Fruit fly (Drosophila melanogaster) whole organism, embryonic: ENCODE data around the gene Set2.

Source experiments
- Atf-2 ChIP-seq: fragments of 200-800 bp; sonication (Bioruptor generic); optimal IDR thresholded peaks from 2 replicates; lab custom pipeline; 2016; ENCODE audit warnings: missing biosample characterization, missing genetic modification characterization
- CG10147 ChIP-seq: fragments of 200-800 bp; sonication (Bioruptor generic); optimal IDR thresholded peaks from 2 replicates; lab custom pipeline; 2019; ENCODE audit warnings: missing biosample characterization, mild to moderate bottlenecking, missing genetic modification characterization, moderate library complexity
- CG10654 ChIP-seq: fragments of 200-800 bp; sonication (Bioruptor generic); optimal IDR thresholded peaks from 2 replicates; lab custom pipeline; 2016; ENCODE audit warnings: missing biosample characterization, missing genetic modification characterization
- CG10979 ChIP-seq: fragments of 200-800 bp; sonication (Bioruptor generic); optimal IDR thresholded peaks from 2 replicates; lab custom pipeline; 2018; ENCODE audit warnings: missing biosample characterization, mild to moderate bottlenecking, missing genetic modification characterization, moderate library complexity
- CG11504 ChIP-seq: fragments of 200-800 bp; sonication (Bioruptor generic); optimal IDR thresholded peaks from 3 replicates; lab custom pipeline; 2019; ENCODE audit warnings: missing biosample characterization, mild to moderate bottlenecking, missing genetic modification characterization, moderate library complexity
- CG11560 ChIP-seq: fragments of 200-800 bp; sonication (Bioruptor generic); IDR thresholded peaks from 3 replicates; pipeline ENCODE4 v1.3.6; 2022; ENCODE audit warnings: missing biosample characterization, missing genetic modification characterization
- CG11695 ChIP-seq: fragments of 200-800 bp; sonication (Bioruptor generic); IDR thresholded peaks from 3 replicates; pipeline ENCODE4 v1.3.6; 2022; ENCODE audit warnings: missing biosample characterization, missing genetic modification characterization
- CG12104 ChIP-seq: fragments of 200-800 bp; sonication (Bioruptor generic); optimal IDR thresholded peaks from 3 replicates; lab custom pipeline; 2016; ENCODE audit warnings: missing biosample characterization, missing genetic modification characterization
- CG12659 ChIP-seq: fragments of 200-800 bp; sonication (Bioruptor generic); optimal IDR thresholded peaks from 3 replicates; lab custom pipeline; 2017; ENCODE audit warnings: mild to moderate bottlenecking, missing biosample characterization, missing genetic modification reagents, missing genetic modification characterization
- CG12769 ChIP-seq: fragments of 200-800 bp; sonication (Bioruptor generic); optimal IDR thresholded peaks from 2 replicates; lab custom pipeline; 2019; ENCODE audit warnings: missing biosample characterization, mild to moderate bottlenecking, missing genetic modification characterization, moderate library complexity
- CG14014 ChIP-seq: fragments of 200-800 bp; sonication (Bioruptor generic); IDR thresholded peaks from 2 replicates; pipeline ENCODE4 v1.3.6; 2022; ENCODE audit warnings: missing biosample characterization, missing genetic modification characterization
- CG1529 ChIP-seq: fragments of 200-800 bp; sonication (Bioruptor generic); optimal IDR thresholded peaks from 3 replicates; lab custom pipeline; 2018; ENCODE audit warnings: missing biosample characterization, missing genetic modification characterization
- CG18764 ChIP-seq: fragments of 200-800 bp; sonication (Bioruptor generic); optimal IDR thresholded peaks from 3 replicates; lab custom pipeline; 2016; ENCODE audit warnings: missing biosample characterization, missing genetic modification characterization
- CG2678 ChIP-seq: fragments of 200-800 bp; sonication (Bioruptor generic); optimal IDR thresholded peaks from 3 replicates; lab custom pipeline; 2019; ENCODE audit warnings: missing biosample characterization, mild to moderate bottlenecking, missing genetic modification characterization, moderate library complexity
- CG30020 ChIP-seq: fragments of 200-800 bp; optimal IDR thresholded peaks from 2 replicates; lab custom pipeline; 2019; ENCODE audit warnings: missing biosample characterization, mild to moderate bottlenecking, missing genetic modification characterization, moderate library complexity
- CG30431 ChIP-seq: fragments of 200-800 bp; sonication (Bioruptor generic); optimal IDR thresholded peaks from 2 replicates; lab custom pipeline; 2017; ENCODE audit warnings: missing biosample characterization, missing genetic modification characterization
- CG43689 ChIP-seq: fragments of 200-800 bp; sonication (Bioruptor generic); IDR thresholded peaks from 2 replicates; pipeline ENCODE4 v1.3.6; 2022; ENCODE audit warnings: missing biosample characterization, missing genetic modification characterization
- CG4820 ChIP-seq: fragments of 200-800 bp; sonication (Bioruptor generic); optimal IDR thresholded peaks from 3 replicates; lab custom pipeline; 2016; ENCODE audit warnings: missing biosample characterization, missing genetic modification characterization
- CG7372 ChIP-seq: fragments of 200-800 bp; sonication (Bioruptor generic); IDR thresholded peaks from 2 replicates; pipeline ENCODE4 v1.3.6; 2022; ENCODE audit warnings: missing biosample characterization, missing genetic modification characterization
- CG7963 ChIP-seq: fragments of 200-800 bp; sonication (Bioruptor generic); IDR thresholded peaks from 3 replicates; pipeline ENCODE4 v1.3.6; 2022; ENCODE audit warnings: missing biosample characterization, missing genetic modification characterization; ENCODE audit not compliant: partially characterized antibody
- Dbx ChIP-seq: fragments of 200-800 bp; sonication (Bioruptor generic); IDR thresholded peaks from 3 replicates; pipeline ENCODE4 v1.3.6; 2022; ENCODE audit warnings: missing biosample characterization, missing genetic modification characterization
- Dek ChIP-seq: fragments of 200-800 bp; sonication (Bioruptor generic); optimal IDR thresholded peaks from 3 replicates; lab custom pipeline; 2019; ENCODE audit warnings: missing biosample characterization, mild to moderate bottlenecking, missing genetic modification characterization, moderate library complexity
- Doc2 ChIP-seq: fragments of 200-800 bp; sonication (Bioruptor generic); IDR thresholded peaks from 2 replicates; pipeline ENCODE4 v1.3.6; 2022; ENCODE audit warnings: missing biosample characterization, missing genetic modification characterization
- Ets97D ChIP-seq: fragments of 200-800 bp; sonication (Bioruptor generic); optimal IDR thresholded peaks from 3 replicates; lab custom pipeline; 2016; ENCODE audit warnings: missing biosample characterization, missing genetic modification characterization
- Hsf ChIP-seq: fragments of 200-800 bp; sonication (Bioruptor generic); optimal IDR thresholded peaks from 3 replicates; lab custom pipeline; 2016; ENCODE audit warnings: missing biosample characterization, missing genetic modification characterization
- MBD-R2 ChIP-seq: fragments of 200-800 bp; sonication (Bioruptor generic); IDR thresholded peaks from 2 replicates; pipeline ENCODE4 v1.3.6; 2022; ENCODE audit warnings: missing biosample characterization, missing genetic modification characterization
- Max ChIP-seq: fragments of 200-800 bp; sonication (Bioruptor generic); optimal IDR thresholded peaks from 2 replicates; lab custom pipeline; 2016; ENCODE audit warnings: missing biosample characterization, mild to moderate bottlenecking, missing genetic modification characterization
- NC2β ChIP-seq: fragments of 200-800 bp; sonication (Bioruptor generic); optimal IDR thresholded peaks from 2 replicates; lab custom pipeline; 2016; ENCODE audit warnings: missing biosample characterization, missing genetic modification characterization
- Oli ChIP-seq: fragments of 200-800 bp; sonication (Bioruptor generic); optimal IDR thresholded peaks from 2 replicates; lab custom pipeline; 2018; ENCODE audit warnings: missing biosample characterization, mild to moderate bottlenecking, missing genetic modification characterization, moderate library complexity
- PHDP ChIP-seq: fragments of 200-800 bp; sonication (Bioruptor generic); optimal IDR thresholded peaks from 3 replicates; lab custom pipeline; 2018; ENCODE audit warnings: missing biosample characterization, mild to moderate bottlenecking, missing genetic modification characterization, moderate library complexity
- Trl ChIP-seq, 3 experiments: fragments of >200 bp in 2 of 3; fragments of 200-800 bp in 1 of 3; sonication (Bioruptor generic) in 1 of 3; optimal IDR thresholded peaks; 2 replicates in 1 of 3; 3 replicates in 2 of 3; lab custom pipeline; 2016 to 2017; ENCODE audit warnings: missing biosample characterization in 1 of 3, missing genetic modification characterization in 1 of 3
- chn ChIP-seq: fragments of 200-800 bp; sonication (Bioruptor generic); optimal IDR thresholded peaks from 2 replicates; lab custom pipeline; 2016; ENCODE audit warnings: missing biosample characterization, missing genetic modification characterization
- crc ChIP-seq: fragments of 200-800 bp; sonication (Bioruptor generic); optimal IDR thresholded peaks from 2 replicates; lab custom pipeline; 2016; ENCODE audit warnings: missing biosample characterization, missing genetic modification characterization
- disco-r ChIP-seq: fragments of 200-800 bp; sonication (Bioruptor generic); optimal IDR thresholded peaks from 2 replicates; lab custom pipeline; 2016; ENCODE audit warnings: missing biosample characterization, missing genetic modification characterization
- exex ChIP-seq: fragments of 200-800 bp; sonication (Bioruptor generic); optimal IDR thresholded peaks from 4 replicates; lab custom pipeline; 2018; ENCODE audit warnings: missing biosample characterization, mild to moderate bottlenecking, missing genetic modification characterization, moderate library complexity
- fd102C ChIP-seq: fragments of 200-800 bp; sonication (Bioruptor generic); optimal IDR thresholded peaks from 2 replicates; lab custom pipeline; 2018; ENCODE audit warnings: missing biosample characterization, mild to moderate bottlenecking, missing genetic modification characterization, moderate library complexity
- hb ChIP-seq: fragments of 200-800 bp; sonication (Bioruptor generic); IDR thresholded peaks from 3 replicates; pipeline ENCODE4 v1.3.6; 2022; ENCODE audit warnings: missing biosample characterization, missing genetic modification characterization; ENCODE audit not compliant: partially characterized antibody
- jumu ChIP-seq: fragments of 200-800 bp; sonication (Bioruptor generic); optimal IDR thresholded peaks from 3 replicates; lab custom pipeline; 2016; ENCODE audit warnings: missing biosample characterization, missing genetic modification characterization
- nerfin-1 ChIP-seq: fragments of 200-800 bp; sonication (Bioruptor generic); optimal IDR thresholded peaks from 3 replicates; lab custom pipeline; 2019; ENCODE audit warnings: missing biosample characterization, mild to moderate bottlenecking, missing genetic modification characterization, moderate library complexity
- repo ChIP-seq: fragments of 200-800 bp; sonication (Bioruptor generic); optimal IDR thresholded peaks from 2 replicates; lab custom pipeline; 2016; ENCODE audit warnings: missing biosample characterization, missing genetic modification characterization
- rib ChIP-seq: fragments of 200-800 bp; sonication (Bioruptor generic); IDR thresholded peaks from 2 replicates; pipeline ENCODE4 v1.3.6; 2022; ENCODE audit warnings: missing biosample characterization, missing genetic modification characterization
- sc ChIP-seq, 3 experiments: fragments of >200 bp in 2 of 3; fragments of 200-800 bp in 1 of 3; sonication (Bioruptor generic) in 1 of 3; optimal IDR thresholded peaks; 2 replicates in 2 of 3; 3 replicates in 1 of 3; lab custom pipeline; 2017; ENCODE audit warnings: mild to moderate bottlenecking in 1 of 3, missing biosample characterization in 1 of 3, missing genetic modification characterization in 1 of 3, missing genetic modification reagents in 1 of 3
- sens ChIP-seq: fragments of 200-800 bp; sonication (Bioruptor generic); peaks from one replicate; lab custom pipeline; 2016; ENCODE audit warnings: missing biosample characterization, missing genetic modification characterization
- sim ChIP-seq: fragments of 200-800 bp; sonication (Bioruptor generic); IDR thresholded peaks from 2 replicates; pipeline ENCODE4 v1.3.6; 2022; ENCODE audit warnings: missing biosample characterization, missing genetic modification characterization
- slou ChIP-seq: fragments of 200-800 bp; sonication (Bioruptor generic); optimal IDR thresholded peaks from 3 replicates; lab custom pipeline; 2016; ENCODE audit warnings: missing biosample characterization, missing genetic modification characterization
- so ChIP-seq: fragments of 200-800 bp; sonication (Bioruptor generic); IDR thresholded peaks from 3 replicates; pipeline ENCODE4 v1.3.6; 2022; ENCODE audit warnings: missing biosample characterization, missing genetic modification characterization
- unpg ChIP-seq: fragments of 200-800 bp; sonication (Bioruptor generic); optimal IDR thresholded peaks from 3 replicates; lab custom pipeline; 2018; ENCODE audit warnings: missing biosample characterization, mild to moderate bottlenecking, missing genetic modification characterization, moderate library complexity
- vnd ChIP-seq: fragments of 200-800 bp; sonication (Bioruptor generic); IDR thresholded peaks from 3 replicates; pipeline ENCODE4 v1.3.6; 2022; ENCODE audit warnings: missing biosample characterization, missing genetic modification characterization; ENCODE audit not compliant: partially characterized antibody
- wdn ChIP-seq: fragments of 200-800 bp; sonication (Bioruptor generic); IDR thresholded peaks from 2 replicates; pipeline ENCODE4 v1.3.6; 2022; ENCODE audit warnings: missing biosample characterization, missing genetic modification characterization

Gene Set2

dm6 chrX:13396378-13397099, 16.5 kb upstream of the Set2 start, which contains the start of gene Bcat (continued):
- TF ChIP-seq wdn (GFP tag; lab: Robert Waterston, UW) (0 out of 2 replicates have a peak, but pooled peaks have one; percentile 15), CG2678 (tag; lab: Kevin White, UChicago) (peak; percentile 90), CG10654 (peak; percentile 28), rib (no peak), CG4820 (GFP tag; lab: Kevin White, UChicago) (peak; percentile 36), hb (GFP tag; lab: Robert Waterston, UW) (no peak), sc (optimal IDR thresholded peaks at IDR 0.05; lab: Kevin White, UChicago) (no peak), sc (GFP tag; optimal IDR thresholded peaks at IDR 0.05; lab: Kevin White, UChicago) (peak; percentile 2), sens (peak; percentile 84), Dbx (GFP tag; lab: Robert Waterston, UW) (peak; percentile 39; the same call in 1 of the 3 replicates), Ets97D (GFP tag; lab: Kevin White, UChicago) (no peak), CG11695 (peak; percentile 62; the same call in 2 of the 3 replicates), CG1529 (peak; percentile 2), Hsf (peak; percentile 21), CG11560 (tag; lab: Robert Waterston, UW) (no peak), CG18764 (peak; percentile 24), CG12659 (peak; percentile 88), Oli (tag; lab: Kevin White, UChicago) (peak; percentile 87), Dek (tag; lab: Kevin White, UChicago) (peak; percentile 70), Atf-2 (GFP tag; lab: Kevin White, UChicago) (peak; percentile 28), CG10147 (GFP tag; lab: Kevin White, UChicago) (peak; percentile 74), Trl (optimal IDR thresholded peaks at IDR 0.05; lab: Kevin White, UChicago) (peak; percentile 54 to 61), Trl (GFP tag; optimal IDR thresholded peaks at IDR 0.05; lab: Kevin White, UChicago) (no peak), unpg (GFP tag; lab: Kevin White, UChicago) (peak; percentile 50), CG7963 (GFP tag; lab: Robert Waterston, UW) (no peak), repo (GFP tag; lab: Kevin White, UChicago) (no peak), CG30020 (tag; lab: Kevin White, UChicago) (no peak), fd102C (GFP tag; lab: Kevin White, UChicago) (no peak), CG7372 (GFP tag; lab: Robert Waterston, UW) (peak; percentile 54; the same call in 1 of the 2 replicates), CG43689 (GFP tag; lab: Robert Waterston, UW) (no peak), CG30431 (GFP tag; lab: Kevin White, UChicago) (peak; percentile 41), sim (GFP tag; lab: Robert Waterston, UW) (no peak), jumu (GFP tag; lab: Kevin White, UChicago) (no peak), nerfin-1 (tag; lab: Kevin White, UChicago) (peak; percentile 23), CG11504 (peak; percentile 85), CG10979 (tag; lab: Kevin White, UChicago) (peak; percentile 47), disco-r (no peak), exex (tag; lab: Kevin White, UChicago) (no peak), slou (GFP tag; lab: Kevin White, UChicago) (peak; percentile 43), CG12769 (no peak), Max (GFP tag; lab: Kevin White, UChicago) (peak; percentile 42), so (GFP tag; lab: Robert Waterston, UW) (no peak), vnd (GFP tag; lab: Robert Waterston, UW) (no peak), NC2β (GFP tag; lab: Kevin White, UChicago) (no peak), Doc2 (GFP tag; lab: Robert Waterston, UW) (no peak), chn (peak; percentile 13), CG12104 (GFP tag; lab: Kevin White, UChicago) (peak; percentile 73), CG14014 (GFP tag; lab: Robert Waterston, UW) (no peak), PHDP (tag; lab: Kevin White, UChicago) (peak; percentile 74), MBD-R2 (GFP tag; lab: Robert Waterston, UW) (0 out of 2 replicates have a peak, but pooled peaks have one; percentile 14), crc (GFP tag; lab: Kevin White, UChicago) (peak; percentile 4)
